Worm (Caenorhabditis elegans) whole organism, L4 larva: ENCODE results near the gene Y38E10A.22.

ENCODE experiments used
- Y48G9A.11 ChIP-seq: fragments of 200-800 bp; sonication (Bioruptor generic); IDR thresholded peaks from 2 replicates; pipeline ENCODE4 v1.3.6; 2022; ENCODE audit warnings: missing genetic modification reagents, missing genetic modification characterization, missing compliant biosample characterization
- ceh-62 ChIP-seq: sonication (generic microtip); optimal IDR thresholded peaks from 2 replicates; lab custom pipeline; 2017; ENCODE audit warnings: missing biosample characterization, missing genetic modification characterization
- fkh-10 ChIP-seq: fragments of 150-350 bp; optimal IDR thresholded peaks from 2 replicates; lab custom pipeline; 2014; ENCODE audit warnings: missing biosample characterization, missing genetic modification reagents, missing genetic modification characterization
- lir-3 ChIP-seq: sonication (generic microtip); optimal IDR thresholded peaks from 2 replicates; lab custom pipeline; 2016; ENCODE audit warnings: mild to moderate bottlenecking, missing genetic modification characterization, missing compliant biosample characterization
- nhr-237 ChIP-seq: sonication (generic microtip); optimal IDR thresholded peaks from 2 replicates; lab custom pipeline; 2017; ENCODE audit warnings: missing biosample characterization, missing genetic modification characterization
- nhr-48 ChIP-seq: sonication (generic microtip); optimal IDR thresholded peaks from 2 replicates; lab custom pipeline; 2016; ENCODE audit warnings: mild to moderate bottlenecking, missing genetic modification characterization, missing compliant biosample characterization
- nhr-76 ChIP-seq: fragments of 150-350 bp; optimal IDR thresholded peaks from 2 replicates; lab custom pipeline; 2014; ENCODE audit warnings: missing biosample characterization, missing genetic modification characterization
- pqm-1 ChIP-seq: sonication (generic microtip); optimal IDR thresholded peaks from 2 replicates; lab custom pipeline; 2017; ENCODE audit warnings: missing biosample characterization, missing genetic modification characterization
- snpc-4 ChIP-seq: fragments of 150-350 bp; optimal IDR thresholded peaks from 2 replicates; lab custom pipeline; 2014; ENCODE audit warnings: missing biosample characterization, missing genetic modification characterization

DNA sequence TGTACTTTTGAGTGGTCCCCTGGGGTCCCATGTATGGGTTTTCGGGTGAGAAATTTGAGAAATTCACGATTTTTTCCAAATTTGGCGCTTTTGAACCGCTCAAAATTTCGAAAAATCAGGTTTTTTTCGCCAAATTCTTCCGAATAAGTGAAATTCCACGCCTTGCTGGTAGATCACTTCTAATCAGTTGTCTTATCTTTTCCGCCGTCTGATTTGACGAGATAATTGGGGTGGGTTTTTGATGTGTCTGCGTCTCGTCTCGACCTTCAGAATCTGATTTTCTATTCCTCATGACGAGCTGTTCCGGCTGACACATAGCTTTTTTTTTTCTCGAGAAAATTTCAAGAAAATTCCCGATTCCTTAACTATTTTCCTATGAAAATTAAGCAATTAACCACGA, 11.7 kb upstream of the Y38E10A.22 start:
- TF ChIP-seq ceh-62 (tag; lab: Kevin White, UChicago) = no peak
- no peak for TF ChIP-seq pqm-1
- TF ChIP-seq fkh-10 (GFP tag; lab: Kevin White, UChicago) = no peak
- no peak for TF ChIP-seq snpc-4
- no peak for TF ChIP-seq lir-3 (tag; lab: Kevin White, UChicago)
- no peak for TF ChIP-seq nhr-48 (tag; lab: Kevin White, UChicago)
- TF ChIP-seq nhr-76 (tag; lab: Kevin White, UChicago) = no peak
- no peak for TF ChIP-seq nhr-237
- no peak for TF ChIP-seq Y48G9A.11 (GFP tag; lab: Robert Waterston, UW)
